Worm (Caenorhabditis elegans): Measurements from ENCODE around the gene lron-15.

DNA sequence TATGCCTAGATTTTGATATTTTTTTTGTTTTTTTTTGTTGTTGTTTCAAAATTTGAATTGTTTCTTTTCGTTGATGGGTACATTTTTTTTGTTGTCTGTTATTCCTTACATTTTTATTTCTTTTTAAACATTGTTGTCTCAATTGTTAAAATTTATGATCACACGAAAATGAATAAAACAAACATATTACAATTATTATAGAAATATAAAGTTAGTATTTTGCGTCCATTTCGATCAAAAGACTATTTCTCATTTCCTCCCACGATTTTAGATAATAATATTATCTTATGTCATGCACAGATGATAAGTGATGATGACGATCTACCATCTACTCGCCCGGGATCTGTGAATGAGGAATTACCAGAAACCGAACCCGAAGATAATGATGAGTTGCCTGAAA is 10.0 kb upstream of the lron-15 start, which contains the start of gene wrn-1:
- TF ChIP-seq nhr-12 (tag; optimal IDR thresholded peaks at IDR 0.05) (no peak), elt-3 (tag; optimal IDR thresholded peaks at IDR 0.05) (no peak), pha-4 (tag; optimal IDR thresholded peaks at IDR 0.05) (no peak), lin-13 (tag; optimal IDR thresholded peaks at IDR 0.05) (no peak), unc-39 (tag; optimal IDR thresholded peaks at IDR 0.05) (no peak), nhr-2 (tag; optimal IDR thresholded peaks at IDR 0.05) (no peak), nhr-28 (tag; optimal IDR thresholded peaks at IDR 0.05) (no peak), ceh-39 (tag; optimal IDR thresholded peaks at IDR 0.05) (no peak), M03D4.4 (tag; optimal IDR thresholded peaks at IDR 0.05) (no peak), ceh-83 (GFP tag; optimal IDR thresholded peaks at IDR 0.05) (no peak), unc-62 (GFP tag; optimal IDR thresholded peaks at IDR 0.05) (no peak), snpc-4 (tag; optimal IDR thresholded peaks at IDR 0.05) (no peak), ztf-11 (tag; optimal IDR thresholded peaks at IDR 0.05) (no peak), nhr-76 (tag; optimal IDR thresholded peaks at IDR 0.05) (no peak)
